Fruit fly (Drosophila melanogaster) whole organism, prepupa: ENCODE results near the gene CG1927.

Source experiments
- CG11762 ChIP-seq: fragments of 200-800 bp; sonication (Bioruptor generic); optimal IDR thresholded peaks from 3 replicates; lab custom pipeline; 2016; ENCODE audit warnings: missing biosample characterization, missing genetic modification characterization; ENCODE audit not compliant: insufficient read depth
- Ets96B ChIP-seq: fragments of 200-800 bp; optimal IDR thresholded peaks from 2 replicates; lab custom pipeline; 2019; ENCODE audit warnings: missing biosample characterization, mild to moderate bottlenecking, missing genetic modification characterization, moderate library complexity
- Sox102F ChIP-seq: fragments of 200-800 bp; sonication (Bioruptor generic); optimal IDR thresholded peaks from 2 replicates; lab custom pipeline; 2016; ENCODE audit warnings: missing biosample characterization, mild to moderate bottlenecking, missing genetic modification characterization
- dac ChIP-seq: fragments of 200-800 bp; sonication (Bioruptor generic); optimal IDR thresholded peaks from 2 replicates; lab custom pipeline; 2017; ENCODE audit warnings: missing biosample characterization, mild to moderate bottlenecking, missing genetic modification characterization
- svp ChIP-seq: fragments of 200-800 bp; sonication (Bioruptor generic); peaks from one replicate; lab custom pipeline; 2016; ENCODE audit warnings: missing biosample characterization, missing genetic modification characterization

dm6 chr3L:2005551-2005950 is 35.7 kb upstream of the CG1927 start, which contains the start of gene CG42841:
- TF ChIP-seq svp (no peak), Sox102F (GFP tag; lab: Kevin White, UChicago) (no peak), CG11762 (no peak), Ets96B (tag; lab: Kevin White, UChicago) (no peak), dac (GFP tag; lab: Kevin White, UChicago) (no peak)
